Fruit fly (Drosophila melanogaster): ENCODE data around the gene CG34031.

- TF ChIP-seq Pif1A (GFP tag; optimal IDR thresholded peaks at IDR 0.05) (no peak), Snoo (tag; optimal IDR thresholded peaks at IDR 0.05) (no peak), fd96Ca (GFP tag; IDR thresholded peaks at IDR 0.05) (no peak), CG8159 (tag; optimal IDR thresholded peaks at IDR 0.05) (no peak), CG4496 (GFP tag; IDR thresholded peaks at IDR 0.05) (no peak), CG12605 (GFP tag; IDR thresholded peaks at IDR 0.05) (no peak), Ets98B (GFP tag; IDR thresholded peaks at IDR 0.05) (no peak)
Observed at dm6 chr3L:23214158-23214557, 39.9 kb downstream of the CG34031 start.

Measured in whole organism, pupa.